Worm (Caenorhabditis elegans) whole organism, L4/young adult: ENCODE data around the gene DH11.2.

Source experiments
- W03F9.2 ChIP-seq: fragments of 150-350 bp; optimal IDR thresholded peaks from 2 replicates; lab custom pipeline; 2014; ENCODE audit warnings: missing biosample characterization, missing genetic modification characterization
- dao-5 ChIP-seq: sonication (generic microtip); optimal IDR thresholded peaks from 2 replicates; lab custom pipeline; 2016; ENCODE audit warnings: missing genotype, missing genetic modification characterization, moderate library complexity, missing compliant biosample characterization
- him-1 ChIP-seq: sonication (generic microtip); optimal IDR thresholded peaks from 2 replicates; lab custom pipeline; 2016; ENCODE audit warnings: missing genotype, missing genetic modification reagents, missing genetic modification characterization, missing compliant biosample characterization

Gene DH11.2

DNA sequence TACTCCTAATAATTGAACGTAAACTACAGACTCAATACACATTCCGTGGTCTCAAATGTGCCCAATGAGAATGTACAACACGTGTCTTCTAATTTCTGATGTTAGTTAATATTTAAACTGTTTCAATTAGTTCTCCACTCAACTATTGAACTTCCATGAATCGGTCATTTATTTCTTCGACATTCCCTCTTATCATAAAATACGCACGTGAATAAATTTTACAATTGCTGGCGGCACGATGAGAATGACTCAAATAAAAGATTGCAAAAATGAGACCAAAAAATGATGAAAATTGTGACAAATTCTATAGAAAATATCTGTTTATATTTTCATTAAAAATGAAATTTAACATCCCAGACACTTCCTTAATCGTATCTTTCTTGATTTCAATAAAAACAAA lies 7.9 kb upstream of the DH11.2 start:
- no peak for TF ChIP-seq him-1 (tag; lab: Kevin White, UChicago)
- TF ChIP-seq W03F9.2 (tag; lab: Kevin White, UChicago) = no peak
- TF ChIP-seq dao-5 (tag; lab: Kevin White, UChicago) = no peak

DNA sequence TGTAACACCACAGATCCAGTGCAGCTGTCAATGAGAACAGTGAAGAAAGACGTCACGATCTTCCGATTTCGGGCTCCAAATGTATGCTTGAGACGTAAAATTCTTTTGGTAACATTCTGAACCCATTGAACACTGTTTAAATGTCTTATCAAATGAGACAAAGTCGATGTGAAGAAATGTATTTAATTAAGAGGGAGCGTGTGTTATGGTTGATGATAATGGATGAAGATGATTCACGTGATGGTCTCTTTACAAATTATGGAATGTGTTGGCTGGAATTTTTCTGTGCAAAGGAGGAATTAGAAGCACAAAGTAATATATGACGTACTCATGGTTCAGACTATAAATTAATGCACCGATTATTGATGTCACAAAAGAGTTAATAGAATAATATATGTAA lies 5.7 kb upstream of the DH11.2 start:
- TF ChIP-seq W03F9.2 (tag; lab: Kevin White, UChicago) = no peak
- no peak for TF ChIP-seq him-1 (tag; lab: Kevin White, UChicago)
- TF ChIP-seq dao-5 (tag; lab: Kevin White, UChicago) = no peak

- TF ChIP-seq dao-5 (tag; lab: Kevin White, UChicago) (no peak), W03F9.2 (tag; lab: Kevin White, UChicago) (no peak), him-1 (tag; lab: Kevin White, UChicago) (no peak)
Observed at ce11 chrII:8008334-8008733, 4.3 kb upstream of the DH11.2 start, which contains the start of gene glna-2. Gene glna-2, plus strand, starts transcription at chrII:8008634.

- peak; percentile 29 for TF ChIP-seq W03F9.2 (tag; lab: Kevin White, UChicago)
- no peak for TF ChIP-seq dao-5 (tag; lab: Kevin White, UChicago)
Observed at ce11 chrII:8015483-8015938, 2.9 kb downstream of the DH11.2 start.

- no peak for TF ChIP-seq dao-5 (tag; lab: Kevin White, UChicago)
- no peak for TF ChIP-seq him-1 (tag; lab: Kevin White, UChicago)
- peak; percentile 58 for TF ChIP-seq W03F9.2 (tag; lab: Kevin White, UChicago)
Observed at ce11 chrII:8016167-8016566, 3.6 kb downstream of the DH11.2 start.

- TF ChIP-seq dao-5 (tag; lab: Kevin White, UChicago) (peak; percentile 37), him-1 (tag; lab: Kevin White, UChicago) (no peak), W03F9.2 (tag; lab: Kevin White, UChicago) (peak; percentile 34)
Observed at ce11 chrII:8016761-8017160, 4.1 kb downstream of the DH11.2 start.

DNA sequence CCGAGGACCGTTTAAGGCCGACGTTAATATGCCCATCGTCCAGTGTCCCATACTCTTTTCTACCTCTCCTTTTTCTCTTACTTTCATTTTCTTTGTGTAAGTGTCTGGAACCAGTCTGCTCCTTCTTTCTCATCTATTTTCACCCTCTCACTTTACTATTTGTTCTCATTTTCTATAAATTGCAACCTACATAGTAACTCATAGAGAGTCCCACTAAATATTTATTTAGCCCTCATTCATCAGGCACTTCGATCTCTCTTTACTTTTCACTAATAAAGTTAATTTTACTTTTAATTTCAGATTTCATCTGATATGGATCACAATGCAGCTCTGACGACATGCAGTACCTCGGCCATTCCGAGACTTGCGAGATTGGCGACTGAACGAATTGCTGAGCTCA lies 4.8 kb downstream of the DH11.2 start, which contains the start of gene zyg-11:
zyg-11 (plus strand) TSS at position 301 of the 400 bp plus-strand sequence.
- TF ChIP-seq him-1 (tag; lab: Kevin White, UChicago) (no peak), dao-5 (tag; lab: Kevin White, UChicago) (no peak), W03F9.2 (tag; lab: Kevin White, UChicago) (no peak)

- TF ChIP-seq W03F9.2 (tag; lab: Kevin White, UChicago) = no peak
- no peak for TF ChIP-seq him-1 (tag; lab: Kevin White, UChicago)
- no peak for TF ChIP-seq dao-5 (tag; lab: Kevin White, UChicago)
Observed at ce11 chrII:8020580-8021044, 8.0 kb downstream of the DH11.2 start.

DNA sequence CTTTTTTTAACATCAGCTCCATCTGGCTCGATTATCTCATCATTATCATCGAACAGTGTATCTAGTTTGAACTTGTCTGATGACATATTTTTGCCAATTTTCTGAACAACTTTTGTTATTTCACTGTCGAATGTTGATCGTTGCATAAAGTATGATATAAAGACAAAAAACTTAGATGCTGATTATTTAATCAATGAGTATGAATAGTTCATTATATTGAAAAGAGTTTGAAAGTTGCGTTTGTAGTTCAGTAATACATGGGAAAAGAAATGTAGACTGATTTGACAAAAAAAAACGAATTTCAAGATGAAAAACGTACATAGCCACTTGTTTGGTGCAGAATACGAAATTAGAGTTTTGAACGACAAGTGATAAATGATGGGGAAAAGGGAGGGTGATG lies 9.8 kb downstream of the DH11.2 start, which contains the start of gene hda-2:
hda-2 (minus strand) TSS at position 101 of the 400 bp plus-strand sequence.
- TF ChIP-seq him-1 (tag; lab: Kevin White, UChicago) = no peak
- no peak for TF ChIP-seq dao-5 (tag; lab: Kevin White, UChicago)

ce11 chrII:8027663-8028062 lies 15.0 kb downstream of the DH11.2 start, which contains the start of gene swsn-7:
Gene swsn-7, minus strand, starts transcription at chrII:8027763.
- no peak for TF ChIP-seq W03F9.2 (tag; lab: Kevin White, UChicago)
- TF ChIP-seq dao-5 (tag; lab: Kevin White, UChicago) = no peak
- TF ChIP-seq him-1 (tag; lab: Kevin White, UChicago) = no peak

- TF ChIP-seq W03F9.2 (tag; lab: Kevin White, UChicago) = no peak
- peak; percentile 93 for TF ChIP-seq him-1 (tag; lab: Kevin White, UChicago)
- TF ChIP-seq dao-5 (tag; lab: Kevin White, UChicago) = peak; percentile 70
Observed at ce11 chrII:8028246-8028694, 15.7 kb downstream of the DH11.2 start.

ce11 chrII:8028730-8029129 lies 16.1 kb downstream of the DH11.2 start:
- TF ChIP-seq W03F9.2 (tag; lab: Kevin White, UChicago) (no peak), dao-5 (tag; lab: Kevin White, UChicago) (no peak), him-1 (tag; lab: Kevin White, UChicago) (no peak)

ce11 chrII:8032657-8033056 lies 20.0 kb downstream of the DH11.2 start, which contains the start of gene nrf-6:
Gene nrf-6, minus strand, starts transcription at chrII:8032708.
- TF ChIP-seq W03F9.2 (tag; lab: Kevin White, UChicago) = no peak
- no peak for TF ChIP-seq him-1 (tag; lab: Kevin White, UChicago)
- TF ChIP-seq dao-5 (tag; lab: Kevin White, UChicago) = no peak

ce11 chrII:8034008-8034407 lies 21.4 kb downstream of the DH11.2 start:
- no peak for TF ChIP-seq W03F9.2 (tag; lab: Kevin White, UChicago)
- TF ChIP-seq him-1 (tag; lab: Kevin White, UChicago) = no peak
- TF ChIP-seq dao-5 (tag; lab: Kevin White, UChicago) = no peak
